Worm (Caenorhabditis elegans): ENCODE data around the gene pitr-6.
"Not testable (repeated sequence)": the region's sequence is repeated elsewhere in the genome, so short reads cannot be mapped to it uniquely, and the experiment has no call there.

- not testable (repeated sequence) for TF ChIP-seq nhr-20 (tag; optimal IDR thresholded peaks at IDR 0.05); nhr-12 (tag; optimal IDR thresholded peaks at IDR 0.05); nhr-237 (tag; optimal IDR thresholded peaks at IDR 0.05); fos-1 (tag; optimal IDR thresholded peaks at IDR 0.05); nhr-11 (tag; optimal IDR thresholded peaks at IDR 0.05); skn-1 (tag; optimal IDR thresholded peaks at IDR 0.05); mdl-1 (tag; optimal IDR thresholded peaks at IDR 0.05); aly-2 (tag; optimal IDR thresholded peaks at IDR 0.05); vab-15 (tag; optimal IDR thresholded peaks at IDR 0.05); lin-13 (GFP tag; optimal IDR thresholded peaks at IDR 0.05); mep-1 (tag; optimal IDR thresholded peaks at IDR 0.05); swsn-7 (tag; optimal IDR thresholded peaks at IDR 0.05); blmp-1 (tag; optimal IDR thresholded peaks at IDR 0.05); alr-1 (tag; optimal IDR thresholded peaks at IDR 0.05; ENCODE audit: borderline replicate concordance)
Measured at ce11 chrII:12441164-12441563, 4.0 kb upstream of the pitr-6 start, which contains the start of gene Y57A10C.10.
